Fruit fly (Drosophila melanogaster) whole organism, embryonic: ENCODE measurements around the gene CG12880.

Experiments used
- ATbp ChIP-seq: fragments of 200-800 bp; sonication (Bioruptor generic); optimal IDR thresholded peaks from 2 replicates; lab custom pipeline; 2017; ENCODE audit warnings: missing biosample characterization, mild to moderate bottlenecking, missing genetic modification characterization, missing genetic modification reagents
- CG10959 ChIP-seq: fragments of 200-800 bp; sonication (Bioruptor generic); IDR thresholded peaks from 2 replicates; pipeline ENCODE4 v1.3.6; 2022; ENCODE audit warnings: missing biosample characterization, missing genetic modification characterization
- CG11247 ChIP-seq: fragments of 200-800 bp; sonication (Bioruptor generic); IDR thresholded peaks from 2 replicates; pipeline ENCODE4 v1.3.6; 2022; ENCODE audit warnings: missing biosample characterization, missing genetic modification characterization
- CG11696 ChIP-seq: fragments of 200-800 bp; sonication (Bioruptor generic); IDR thresholded peaks from 2 replicates; pipeline ENCODE4 v1.3.6; 2022; ENCODE audit warnings: missing biosample characterization, missing genetic modification characterization
- CG11723 ChIP-seq: fragments of 200-800 bp; sonication (Bioruptor generic); optimal IDR thresholded peaks from 2 replicates; lab custom pipeline; 2017; ENCODE audit warnings: missing biosample characterization, mild to moderate bottlenecking, missing genetic modification characterization
- CG12659 ChIP-seq: fragments of 200-800 bp; sonication (Bioruptor generic); optimal IDR thresholded peaks from 3 replicates; lab custom pipeline; 2017; ENCODE audit warnings: mild to moderate bottlenecking, missing biosample characterization, missing genetic modification reagents, missing genetic modification characterization
- CG13424 ChIP-seq: fragments of 200-800 bp; sonication (Bioruptor generic); optimal IDR thresholded peaks from 2 replicates; lab custom pipeline; 2019; ENCODE audit warnings: missing biosample characterization, mild to moderate bottlenecking, missing genetic modification characterization, moderate library complexity
- CG13624 ChIP-seq: fragments of 200-800 bp; sonication (Bioruptor generic); optimal IDR thresholded peaks from 2 replicates; lab custom pipeline; 2016; ENCODE audit warnings: missing biosample characterization, missing genetic modification characterization
- CG17328 ChIP-seq: fragments of 200-800 bp; sonication (Bioruptor generic); IDR thresholded peaks from 2 replicates; pipeline ENCODE4 v1.3.6; 2022; ENCODE audit warnings: missing biosample characterization, missing genetic modification characterization
- CG17361 ChIP-seq: fragments of 200-800 bp; sonication (Bioruptor generic); IDR thresholded peaks from 3 replicates; pipeline ENCODE4 v1.3.6; 2022; ENCODE audit warnings: missing biosample characterization, missing genetic modification characterization
- CG17802 ChIP-seq: fragments of 200-800 bp; sonication (Bioruptor generic); optimal IDR thresholded peaks from 2 replicates; lab custom pipeline; 2018; ENCODE audit warnings: missing biosample characterization, mild to moderate bottlenecking, missing genetic modification characterization, moderate library complexity
- CG17829 ChIP-seq: fragments of 200-800 bp; optimal IDR thresholded peaks from 2 replicates; lab custom pipeline; 2019; ENCODE audit warnings: missing biosample characterization, mild to moderate bottlenecking, missing genetic modification characterization, moderate library complexity
- CG32767 ChIP-seq: fragments of 200-800 bp; sonication (Bioruptor generic); IDR thresholded peaks from 2 replicates; pipeline ENCODE4 v1.3.6; 2022; ENCODE audit warnings: missing biosample characterization, missing genetic modification characterization
- CG4424 ChIP-seq: fragments of 200-800 bp; sonication (Bioruptor generic); optimal IDR thresholded peaks from 3 replicates; lab custom pipeline; 2016; ENCODE audit warnings: missing biosample characterization, missing genetic modification characterization
- CG6175 ChIP-seq: fragments of 200-800 bp; sonication (Bioruptor generic); IDR thresholded peaks from 3 replicates; pipeline ENCODE4 v1.3.6; 2022; ENCODE audit warnings: missing biosample characterization, missing genetic modification characterization
- CG6683 ChIP-seq: fragments of 200-800 bp; sonication (Bioruptor generic); optimal IDR thresholded peaks from 2 replicates; lab custom pipeline; 2017; ENCODE audit warnings: missing biosample characterization, mild to moderate bottlenecking, missing genetic modification characterization, missing genetic modification reagents
- CG6813 ChIP-seq: fragments of 200-800 bp; sonication (Bioruptor generic); optimal IDR thresholded peaks from 2 replicates; lab custom pipeline; 2017; ENCODE audit warnings: missing biosample characterization, missing genetic modification characterization, mild to moderate bottlenecking, moderate library complexity, missing genetic modification reagents
- CG8089 ChIP-seq: fragments of 200-800 bp; sonication (Bioruptor generic); optimal IDR thresholded peaks from 3 replicates; lab custom pipeline; 2016; ENCODE audit warnings: missing biosample characterization, missing genetic modification characterization
- CG8478 ChIP-seq: fragments of >200 bp; optimal IDR thresholded peaks from 2 replicates; lab custom pipeline; 2018
- CG9609 ChIP-seq: fragments of 200-800 bp; sonication (Bioruptor generic); optimal IDR thresholded peaks from 3 replicates; lab custom pipeline; 2016; ENCODE audit warnings: missing biosample characterization, missing genetic modification characterization
- CG9817 ChIP-seq: fragments of 200-800 bp; sonication (Bioruptor generic); optimal IDR thresholded peaks from 2 replicates; lab custom pipeline; 2018; ENCODE audit warnings: missing biosample characterization, mild to moderate bottlenecking, missing genetic modification characterization, moderate library complexity
- Gsc ChIP-seq: fragments of 200-800 bp; sonication (Bioruptor generic); IDR thresholded peaks from 2 replicates; pipeline ENCODE4 v1.3.6; 2022; ENCODE audit warnings: missing biosample characterization, missing genetic modification characterization
- MBD-R2 ChIP-seq: fragments of 200-800 bp; sonication (Bioruptor generic); IDR thresholded peaks from 2 replicates; pipeline ENCODE4 v1.3.6; 2022; ENCODE audit warnings: missing biosample characterization, missing genetic modification characterization
- NC2β ChIP-seq: fragments of 200-800 bp; sonication (Bioruptor generic); optimal IDR thresholded peaks from 2 replicates; lab custom pipeline; 2016; ENCODE audit warnings: missing biosample characterization, missing genetic modification characterization
- NK7.1 ChIP-seq: fragments of 200-800 bp; sonication (Bioruptor generic); optimal IDR thresholded peaks from 3 replicates; lab custom pipeline; 2016; ENCODE audit warnings: missing biosample characterization, missing genetic modification characterization
- Nf-YB ChIP-seq: fragments of 200-800 bp; sonication (Bioruptor generic); optimal IDR thresholded peaks from 3 replicates; lab custom pipeline; 2019; ENCODE audit warnings: missing biosample characterization, mild to moderate bottlenecking, missing genetic modification characterization, moderate library complexity
- Opbp ChIP-seq: fragments of 200-800 bp; sonication (Bioruptor generic); IDR thresholded peaks from 3 replicates; pipeline ENCODE4 v1.3.6; 2022; ENCODE audit warnings: missing biosample characterization, missing genetic modification characterization; ENCODE audit not compliant: partially characterized antibody
- Poxn ChIP-seq: fragments of 200-800 bp; sonication (Bioruptor generic); IDR thresholded peaks from 2 replicates; pipeline ENCODE4 v1.3.6; 2022; ENCODE audit warnings: missing biosample characterization, missing genetic modification characterization
- Ptx1 ChIP-seq: fragments of 200-800 bp; sonication (Bioruptor generic); IDR thresholded peaks from 2 replicates; pipeline ENCODE4 v1.3.6; 2022; ENCODE audit warnings: missing biosample characterization, missing genetic modification characterization
- Xrp1 ChIP-seq: fragments of 200-800 bp; sonication (Bioruptor generic); IDR thresholded peaks from 2 replicates; pipeline ENCODE4 v1.3.6; 2022; ENCODE audit warnings: missing biosample characterization, missing genetic modification characterization
- ash1 ChIP-seq: fragments of 200-800 bp; sonication (Bioruptor generic); optimal IDR thresholded peaks from 2 replicates; lab custom pipeline; 2018; ENCODE audit warnings: missing biosample characterization, mild to moderate bottlenecking, missing genetic modification characterization
- chinmo ChIP-seq: fragments of 200-800 bp; sonication (Bioruptor generic); IDR thresholded peaks from 4 replicates; pipeline ENCODE4 v1.3.6; 2022; ENCODE audit warnings: missing biosample characterization, missing genetic modification characterization; ENCODE audit not compliant: partially characterized antibody
- crol ChIP-seq: fragments of 200-800 bp; sonication (Bioruptor generic); IDR thresholded peaks from 2 replicates; pipeline ENCODE4 v1.3.6; 2022; ENCODE audit warnings: missing biosample characterization, missing genetic modification characterization
- dm ChIP-seq: fragments of 200-800 bp; sonication (Bioruptor generic); optimal IDR thresholded peaks from 3 replicates; lab custom pipeline; 2016; ENCODE audit warnings: missing biosample characterization, missing genetic modification characterization
- ewg ChIP-seq: fragments of 200-800 bp; sonication (Bioruptor generic); optimal IDR thresholded peaks from 3 replicates; lab custom pipeline; 2017; ENCODE audit warnings: mild to moderate bottlenecking, missing biosample characterization, missing genetic modification reagents, missing genetic modification characterization
- gcm ChIP-seq: fragments of 200-800 bp; sonication (Bioruptor generic); optimal IDR thresholded peaks from 2 replicates; lab custom pipeline; 2019; ENCODE audit warnings: missing biosample characterization, mild to moderate bottlenecking, missing genetic modification characterization, moderate library complexity
- gfzf ChIP-seq: fragments of 200-800 bp; sonication (Bioruptor generic); optimal IDR thresholded peaks from 2 replicates; lab custom pipeline; 2016; ENCODE audit warnings: missing biosample characterization, mild to moderate bottlenecking, missing genetic modification characterization, moderate library complexity
- gro ChIP-seq: fragments of 200-800 bp; sonication (Bioruptor generic); optimal IDR thresholded peaks from 2 replicates; lab custom pipeline; 2016; ENCODE audit warnings: missing biosample characterization, missing genetic modification characterization
- gsb-n ChIP-seq: fragments of 200-800 bp; sonication (Bioruptor generic); optimal IDR thresholded peaks from 3 replicates; lab custom pipeline; 2018; ENCODE audit warnings: missing biosample characterization, mild to moderate bottlenecking, missing genetic modification characterization
- kay ChIP-seq: fragments of 200-800 bp; sonication (Bioruptor generic); optimal IDR thresholded peaks from 2 replicates; lab custom pipeline; 2016; ENCODE audit warnings: missing biosample characterization, missing genetic modification characterization
- knrl ChIP-seq: fragments of 200-800 bp; sonication (Bioruptor generic); IDR thresholded peaks from 3 replicates; pipeline ENCODE4 v1.3.6; 2022; ENCODE audit warnings: missing biosample characterization, missing genetic modification characterization; ENCODE audit not compliant: partially characterized antibody
- nom ChIP-seq: fragments of 200-800 bp; sonication (Bioruptor generic); optimal IDR thresholded peaks from 2 replicates; lab custom pipeline; 2017; ENCODE audit warnings: missing biosample characterization, missing genetic modification characterization, mild to moderate bottlenecking, moderate library complexity, missing genetic modification reagents
- onecut ChIP-seq: fragments of 200-800 bp; sonication (Bioruptor generic); IDR thresholded peaks from 2 replicates; pipeline ENCODE4 v1.3.6; 2022; ENCODE audit warnings: missing biosample characterization, missing genetic modification characterization
- phol ChIP-seq: fragments of 200-800 bp; sonication (Bioruptor generic); optimal IDR thresholded peaks from 3 replicates; lab custom pipeline; 2018; ENCODE audit warnings: missing biosample characterization, mild to moderate bottlenecking, missing genetic modification characterization, moderate library complexity
- pros ChIP-seq: fragments of 200-800 bp; sonication (Bioruptor generic); optimal IDR thresholded peaks from 3 replicates; lab custom pipeline; 2019; ENCODE audit warnings: missing biosample characterization, mild to moderate bottlenecking, missing genetic modification characterization, moderate library complexity
- repo ChIP-seq: fragments of 200-800 bp; sonication (Bioruptor generic); optimal IDR thresholded peaks from 2 replicates; lab custom pipeline; 2016; ENCODE audit warnings: missing biosample characterization, missing genetic modification characterization
- scrt ChIP-seq: fragments of 200-800 bp; sonication (Bioruptor generic); optimal IDR thresholded peaks from 2 replicates; lab custom pipeline; 2018; ENCODE audit warnings: missing biosample characterization, mild to moderate bottlenecking, missing genetic modification characterization, moderate library complexity
- sim ChIP-seq: fragments of 200-800 bp; sonication (Bioruptor generic); IDR thresholded peaks from 2 replicates; pipeline ENCODE4 v1.3.6; 2022; ENCODE audit warnings: missing biosample characterization, missing genetic modification characterization
- slou ChIP-seq: fragments of 200-800 bp; sonication (Bioruptor generic); optimal IDR thresholded peaks from 3 replicates; lab custom pipeline; 2016; ENCODE audit warnings: missing biosample characterization, missing genetic modification characterization
- stc ChIP-seq: fragments of 200-800 bp; sonication (Bioruptor generic); IDR thresholded peaks from 2 replicates; pipeline ENCODE4 v1.3.6; 2022; ENCODE audit warnings: missing biosample characterization, missing genetic modification characterization
- sug ChIP-seq: fragments of 200-800 bp; optimal IDR thresholded peaks from 2 replicates; lab custom pipeline; 2019; ENCODE audit warnings: missing biosample characterization, mild to moderate bottlenecking, missing genetic modification characterization, moderate library complexity
- vfl ChIP-seq: fragments of 200-800 bp; sonication (Bioruptor generic); optimal IDR thresholded peaks from 2 replicates; lab custom pipeline; 2016; ENCODE audit warnings: missing biosample characterization, missing genetic modification characterization

CG12880 gene

dm6 chr3R:27662857-27663256, 22.9 kb upstream of the CG12880 start (continued):
- no peak for TF ChIP-seq gsb-n
- TF ChIP-seq gro (GFP tag; lab: Kevin White, UChicago), result no peak
- TF ChIP-seq kay (GFP tag; lab: Kevin White, UChicago), result no peak
- TF ChIP-seq CG4424, result no peak
- TF ChIP-seq ATbp (GFP tag; lab: Kevin White, UChicago), result no peak
- TF ChIP-seq stc (GFP tag; lab: Robert Waterston, UW), result no peak
- no peak for TF ChIP-seq phol
- TF ChIP-seq CG8478, result peak; percentile 7
- no peak for TF ChIP-seq CG8089 (GFP tag; lab: Kevin White, UChicago)
- no peak for TF ChIP-seq CG6175 (GFP tag; lab: Robert Waterston, UW)
- TF ChIP-seq scrt (GFP tag; lab: Kevin White, UChicago), result peak; percentile 100
- no peak for TF ChIP-seq NK7.1
- no peak for TF ChIP-seq CG6683 (GFP tag; lab: Kevin White, UChicago)
- TF ChIP-seq pros, result no peak
- TF ChIP-seq CG11247 (GFP tag; lab: Robert Waterston, UW), result no peak
- TF ChIP-seq ewg (GFP tag; lab: Kevin White, UChicago), result peak; percentile 87
- no peak for TF ChIP-seq onecut (GFP tag; lab: Robert Waterston, UW)
- TF ChIP-seq knrl, result no peak
- no peak for TF ChIP-seq CG13424 (tag; lab: Kevin White, UChicago)
- 0 out of 4 replicates have a peak, but pooled peaks have one; percentile 30 for TF ChIP-seq chinmo (GFP tag; lab: Robert Waterston, UW)
- TF ChIP-seq CG11723 (GFP tag; lab: Kevin White, UChicago), result no peak
- TF ChIP-seq CG32767, result peak; percentile 27; the same call in 1 of the 2 replicates
- TF ChIP-seq crol (GFP tag; lab: Robert Waterston, UW), result 0 out of 2 replicates have a peak, but pooled peaks have one; percentile 16
- no peak for TF ChIP-seq nom (GFP tag; lab: Kevin White, UChicago)
- no peak for TF ChIP-seq CG17328 (GFP tag; lab: Robert Waterston, UW)
- no peak for TF ChIP-seq NC2β
- no peak for TF ChIP-seq Nf-YB (GFP tag; lab: Kevin White, UChicago)
- TF ChIP-seq dm (GFP tag; lab: Kevin White, UChicago), result no peak
- no peak for TF ChIP-seq ash1 (GFP tag; lab: Kevin White, UChicago)
- no peak for TF ChIP-seq Poxn
- TF ChIP-seq slou, result no peak
- TF ChIP-seq CG6813 (GFP tag; lab: Kevin White, UChicago), result no peak

dm6 chr3R:27677174-27677726, 8.5 kb upstream of the CG12880 start, which contains the start of gene Hsdl2:
Gene Hsdl2 (plus strand): TSS chr3R:27677522.
- TF ChIP-seq Xrp1 (GFP tag; lab: Robert Waterston, UW), result no peak
- no peak for TF ChIP-seq Gsc (GFP tag; lab: Robert Waterston, UW)
- no peak for TF ChIP-seq sim
- no peak for TF ChIP-seq CG17361 (GFP tag; lab: Robert Waterston, UW)
- TF ChIP-seq CG9609, result peak; percentile 1
- no peak for TF ChIP-seq sug (tag; lab: Kevin White, UChicago)
- peak; percentile 30 for TF ChIP-seq CG9817 (tag; lab: Kevin White, UChicago)
- TF ChIP-seq gcm (GFP tag; lab: Kevin White, UChicago), result no peak
- TF ChIP-seq CG11696 (GFP tag; lab: Robert Waterston, UW), result no peak
- TF ChIP-seq CG17829 (tag; lab: Kevin White, UChicago), result no peak
- TF ChIP-seq CG17802 (tag; lab: Kevin White, UChicago), result no peak
- TF ChIP-seq nom (GFP tag; lab: Kevin White, UChicago), result peak; percentile 99
- no peak for TF ChIP-seq repo (GFP tag; lab: Kevin White, UChicago)
- TF ChIP-seq CG10959 (GFP tag; lab: Robert Waterston, UW), result no peak
- TF ChIP-seq vfl (GFP tag; lab: Kevin White, UChicago), result peak; percentile 27
- TF ChIP-seq CG13624 (GFP tag; lab: Kevin White, UChicago), result no peak
- peak; percentile 37 for TF ChIP-seq gfzf (GFP tag; lab: Kevin White, UChicago)
- TF ChIP-seq MBD-R2 (GFP tag; lab: Robert Waterston, UW), result peak; percentile 61
- TF ChIP-seq Ptx1 (GFP tag; lab: Robert Waterston, UW), result no peak; the same call in 1 of the 2 replicates
- peak; percentile 67 for TF ChIP-seq CG12659 (GFP tag; lab: Kevin White, UChicago)
- TF ChIP-seq Opbp, result peak; percentile 65; the same call in 2 of the 3 replicates
